Fruit fly (Drosophila melanogaster) whole organism, adult: ENCODE data around the gene CG2533.

Experiments
- CG11617 ChIP-seq: fragments of 200-800 bp; sonication (Bioruptor generic); optimal IDR thresholded peaks from 2 replicates; lab custom pipeline; 2017; ENCODE audit warnings: mild to moderate bottlenecking, missing biosample characterization, missing genetic modification reagents, missing genetic modification characterization
- CG12768 ChIP-seq: fragments of 200-800 bp; sonication (Bioruptor generic); optimal IDR thresholded peaks from 2 replicates; lab custom pipeline; 2017; ENCODE audit warnings: missing biosample characterization, missing genetic modification characterization, mild to moderate bottlenecking, moderate library complexity, missing genetic modification reagents
- CG14711 ChIP-seq: fragments of 200-800 bp; sonication (Bioruptor generic); optimal IDR thresholded peaks from 2 replicates; lab custom pipeline; 2018; ENCODE audit warnings: missing biosample characterization, mild to moderate bottlenecking, missing genetic modification characterization, moderate library complexity
- CG1620 ChIP-seq: fragments of 200-800 bp; sonication (Bioruptor generic); optimal IDR thresholded peaks from 2 replicates; lab custom pipeline; 2016; ENCODE audit warnings: missing biosample characterization, missing genetic modification characterization
- CG33017 ChIP-seq: fragments of 200-800 bp; sonication (Bioruptor generic); optimal IDR thresholded peaks from 2 replicates; lab custom pipeline; 2018; ENCODE audit warnings: missing biosample characterization, mild to moderate bottlenecking, missing genetic modification characterization, moderate library complexity
- CG5204 ChIP-seq: fragments of 200-800 bp; sonication (Bioruptor generic); optimal IDR thresholded peaks from 2 replicates; lab custom pipeline; 2016; ENCODE audit warnings: missing biosample characterization, missing genetic modification characterization
- CG7045 ChIP-seq: fragments of 200-800 bp; sonication (Bioruptor generic); optimal IDR thresholded peaks from 2 replicates; lab custom pipeline; 2017; ENCODE audit warnings: missing biosample characterization, mild to moderate bottlenecking, missing genetic modification characterization
- CG7101 ChIP-seq: fragments of 200-800 bp; sonication (Bioruptor generic); optimal IDR thresholded peaks from 2 replicates; lab custom pipeline; 2018; ENCODE audit warnings: missing biosample characterization, mild to moderate bottlenecking, missing genetic modification characterization, moderate library complexity
- Clk ChIP-seq: fragments of 200-800 bp; sonication (Bioruptor generic); optimal IDR thresholded peaks from 2 replicates; lab custom pipeline; 2017; ENCODE audit warnings: missing biosample characterization, missing genetic modification characterization
- Crg-1 ChIP-seq: fragments of 200-800 bp; sonication (Bioruptor generic); optimal IDR thresholded peaks from 2 replicates; lab custom pipeline; 2016; ENCODE audit warnings: missing biosample characterization, missing genetic modification characterization
- Hr96 ChIP-seq: fragments of 200-800 bp; sonication (Bioruptor generic); optimal IDR thresholded peaks from 2 replicates; lab custom pipeline; 2016; ENCODE audit warnings: missing biosample characterization, missing genetic modification characterization
- Mnt ChIP-seq: fragments of 200-800 bp; sonication (Bioruptor generic); optimal IDR thresholded peaks from 2 replicates; lab custom pipeline; 2016; ENCODE audit warnings: missing biosample characterization, mild to moderate bottlenecking, missing genetic modification characterization
- bab1 ChIP-seq: fragments of 200-800 bp; sonication (Bioruptor generic); optimal IDR thresholded peaks from 3 replicates; lab custom pipeline; 2019; ENCODE audit warnings: missing biosample characterization, mild to moderate bottlenecking, missing genetic modification characterization, moderate library complexity
- cic ChIP-seq: fragments of 200-800 bp; sonication (Bioruptor generic); optimal IDR thresholded peaks from 2 replicates; lab custom pipeline; 2017; ENCODE audit warnings: missing biosample characterization, mild to moderate bottlenecking, missing genetic modification characterization, moderate library complexity
- cnc ChIP-seq, 2 experiments: fragments of >200 bp; optimal IDR thresholded peaks; 2 replicates each; lab custom pipeline; 2017
- kay ChIP-seq: fragments of 200-800 bp; sonication (Bioruptor generic); peaks from one replicate; lab custom pipeline; 2016; ENCODE audit warnings: missing biosample characterization, missing genetic modification characterization, borderline replicate concordance
- ovo ChIP-seq: fragments of 200-800 bp; sonication (Bioruptor generic); optimal IDR thresholded peaks from 2 replicates; lab custom pipeline; 2016; ENCODE audit warnings: missing biosample characterization, missing genetic modification characterization
- pad ChIP-seq: fragments of 200-800 bp; sonication (Bioruptor generic); optimal IDR thresholded peaks from 3 replicates; lab custom pipeline; 2017; ENCODE audit warnings: missing biosample characterization, missing genetic modification characterization, mild to moderate bottlenecking, moderate library complexity, missing genetic modification reagents
- tj ChIP-seq: fragments of 200-800 bp; sonication (Bioruptor generic); optimal IDR thresholded peaks from 3 replicates; lab custom pipeline; 2017; ENCODE audit warnings: missing biosample characterization, mild to moderate bottlenecking, missing genetic modification characterization, moderate library complexity
- toe ChIP-seq: fragments of 200-800 bp; sonication (Bioruptor generic); optimal IDR thresholded peaks from 2 replicates; lab custom pipeline; 2016; ENCODE audit warnings: missing biosample characterization, missing genetic modification characterization

Gene CG2533

DNA sequence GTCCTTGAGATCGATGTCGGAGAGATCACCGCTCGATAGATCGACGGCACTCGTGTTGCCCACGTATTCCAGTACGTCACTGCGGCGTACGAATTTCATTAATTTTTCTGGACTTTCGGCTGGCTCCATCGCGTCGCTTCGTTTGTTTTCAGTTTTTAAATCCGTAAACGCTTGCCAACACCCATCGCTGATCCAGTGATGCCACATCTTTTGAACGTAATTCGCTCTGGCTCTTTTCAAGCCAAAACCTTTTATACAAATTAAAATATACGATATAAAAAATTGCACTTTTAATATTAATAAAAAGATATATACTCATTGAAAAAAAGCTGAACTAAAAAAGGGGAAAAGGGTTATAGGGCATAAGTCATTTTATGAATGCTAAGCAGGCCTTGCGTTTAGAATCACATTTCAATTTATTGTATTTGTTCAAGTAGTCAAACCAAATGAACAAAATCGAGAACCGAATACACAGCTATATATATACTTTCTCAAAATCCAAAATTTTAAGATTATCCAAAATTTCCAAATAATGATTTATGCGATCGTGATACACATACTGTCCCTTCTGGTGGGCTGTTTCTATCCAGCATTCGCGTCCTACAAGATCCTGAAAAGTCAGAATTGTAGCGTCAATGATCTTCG lies 31.6 kb downstream of the CG2533 start, which contains the start of the genes Kmn1 and Reepl1:
Gene Kmn1, minus strand, starts transcription at position 173 of the 645 bp plus-strand sequence.
Gene Reepl1, plus strand, starts transcription at position 438 of the 645 bp plus-strand sequence.
- TF ChIP-seq CG14711 (tag; lab: Kevin White, UChicago) (no peak), Crg-1 (no peak), CG7101 (peak; percentile 46)

DNA sequence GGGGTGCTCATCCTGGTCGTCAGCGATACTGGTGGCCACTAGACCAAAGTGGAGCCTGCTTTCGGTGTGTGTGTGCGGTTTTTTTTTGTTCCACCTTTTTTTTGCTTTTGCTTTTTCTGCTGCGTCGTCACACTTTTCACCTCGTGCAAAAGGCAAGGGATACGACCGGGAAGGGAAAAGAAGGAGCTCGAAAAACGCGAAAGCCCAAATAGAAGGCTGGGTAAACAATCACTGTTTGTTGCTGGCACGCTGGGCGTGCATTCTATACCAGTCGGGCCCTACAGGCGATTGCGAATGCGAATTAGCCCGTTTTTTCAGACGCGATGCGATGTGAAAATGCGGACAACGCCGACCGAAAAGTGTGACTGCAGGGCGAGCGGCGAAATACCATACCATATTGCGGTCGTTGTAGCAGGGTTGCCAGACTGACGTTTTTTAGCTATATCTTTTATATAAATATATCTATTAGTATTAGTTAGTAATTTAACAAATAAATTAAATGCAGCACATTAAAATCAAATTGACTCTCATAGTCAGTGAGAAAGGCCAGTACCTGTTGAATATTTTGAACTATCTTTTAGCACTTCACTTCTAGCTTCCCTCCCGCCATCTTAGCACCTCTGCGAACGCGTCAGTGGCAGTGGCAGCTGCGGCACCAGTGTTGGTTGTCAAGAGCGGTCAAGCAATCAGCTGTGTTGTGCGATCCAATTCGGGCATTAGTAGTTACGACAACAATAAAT lies 33.9 kb downstream of the CG2533 start, which contains the start of the genes Polr2A and CG11699:
Gene Polr2A, minus strand, starts transcription at position 371 of the 740 bp plus-strand sequence.
Gene CG11699, plus strand, starts transcription at position 666 of the 740 bp plus-strand sequence.
- TF ChIP-seq CG5204 (GFP tag; lab: Kevin White, UChicago), result no peak
- TF ChIP-seq Mnt (GFP tag; lab: Kevin White, UChicago), result peak; percentile 85
- TF ChIP-seq CG33017 (tag; lab: Kevin White, UChicago), result no peak
- no peak for TF ChIP-seq cnc (optimal IDR thresholded peaks at IDR 0.05; lab: Kevin White, UChicago)
- TF ChIP-seq cic (GFP tag; lab: Kevin White, UChicago), result peak; percentile 15
- peak; percentile 48 for TF ChIP-seq ovo (GFP tag; lab: Kevin White, UChicago)
- peak; percentile 73 for TF ChIP-seq pad (GFP tag; lab: Kevin White, UChicago)
- peak; percentile 73 for TF ChIP-seq CG7101
- TF ChIP-seq kay (GFP tag; lab: Kevin White, UChicago), result no peak
- TF ChIP-seq CG14711 (tag; lab: Kevin White, UChicago), result peak; percentile 73
- TF ChIP-seq tj (GFP tag; lab: Kevin White, UChicago), result peak; percentile 95
- TF ChIP-seq CG11617 (GFP tag; lab: Kevin White, UChicago), result peak; percentile 66
- peak; percentile 50 for TF ChIP-seq CG1620 (GFP tag; lab: Kevin White, UChicago)
- TF ChIP-seq Crg-1, result peak; percentile 71
- no peak for TF ChIP-seq Hr96 (GFP tag; lab: Kevin White, UChicago)
- TF ChIP-seq toe (GFP tag; lab: Kevin White, UChicago), result peak; percentile 7
- TF ChIP-seq CG12768 (GFP tag; lab: Kevin White, UChicago), result no peak
- TF ChIP-seq Clk (GFP tag; lab: Kevin White, UChicago), result peak; percentile 33
- no peak for TF ChIP-seq CG7045 (GFP tag; lab: Kevin White, UChicago)
- TF ChIP-seq bab1 (GFP tag; lab: Kevin White, UChicago), result peak; percentile 78

DNA sequence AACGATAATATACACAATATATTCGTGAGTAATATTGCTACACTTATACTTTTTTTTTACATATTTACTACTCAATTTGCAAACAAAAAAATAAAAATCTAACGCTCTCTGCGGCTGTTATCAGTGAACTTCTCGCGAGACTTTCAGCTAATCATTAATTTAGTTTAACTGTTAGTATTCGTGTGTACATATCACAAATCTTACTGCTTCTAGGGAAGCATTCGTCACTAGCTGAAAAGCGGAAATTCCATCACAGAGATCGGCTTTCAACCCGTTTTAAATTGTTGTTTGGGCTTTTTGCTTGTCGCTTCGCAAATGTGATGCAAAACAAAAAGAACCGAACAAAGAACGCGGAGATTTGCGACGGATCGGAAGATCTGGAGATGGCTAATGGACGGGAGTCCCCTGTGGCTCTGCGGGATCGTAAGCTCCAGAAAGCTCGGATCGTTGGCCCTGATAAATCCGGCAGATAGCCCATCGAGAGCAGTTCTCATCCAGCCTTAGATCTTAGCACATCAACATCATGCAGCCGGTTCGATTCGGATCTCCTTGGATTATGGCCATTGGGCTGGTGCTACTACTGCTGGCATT lies 42.4 kb downstream of the CG2533 start, which contains the start of gene PGRP-SA:
Gene PGRP-SA, plus strand, starts transcription at position 194 of the 591 bp plus-strand sequence.
- TF ChIP-seq CG7101 (peak; percentile 5), Crg-1 (no peak), toe (GFP tag; lab: Kevin White, UChicago) (no peak), pad (GFP tag; lab: Kevin White, UChicago) (no peak), CG7045 (GFP tag; lab: Kevin White, UChicago) (no peak), cic (GFP tag; lab: Kevin White, UChicago) (peak; percentile 79), CG12768 (GFP tag; lab: Kevin White, UChicago) (peak; percentile 9), Mnt (GFP tag; lab: Kevin White, UChicago) (no peak), CG33017 (tag; lab: Kevin White, UChicago) (no peak), Hr96 (GFP tag; lab: Kevin White, UChicago) (no peak), bab1 (GFP tag; lab: Kevin White, UChicago) (peak; percentile 38)

dm6 chrX:11559728-11560724 lies 44.0 kb downstream of the CG2533 start:
- TF ChIP-seq CG14711 (tag; lab: Kevin White, UChicago) (peak; percentile 85), CG5204 (GFP tag; lab: Kevin White, UChicago) (no peak), CG7045 (GFP tag; lab: Kevin White, UChicago) (peak; percentile 88), toe (GFP tag; lab: Kevin White, UChicago) (peak; percentile 75), cic (GFP tag; lab: Kevin White, UChicago) (peak; percentile 80), tj (GFP tag; lab: Kevin White, UChicago) (peak; percentile 88), pad (GFP tag; lab: Kevin White, UChicago) (peak; percentile 89), Hr96 (GFP tag; lab: Kevin White, UChicago) (no peak), ovo (GFP tag; lab: Kevin White, UChicago) (peak; percentile 82), CG12768 (GFP tag; lab: Kevin White, UChicago) (peak; percentile 91), CG7101 (peak; percentile 96), CG33017 (tag; lab: Kevin White, UChicago) (peak; percentile 91), bab1 (GFP tag; lab: Kevin White, UChicago) (peak; percentile 95), Mnt (GFP tag; lab: Kevin White, UChicago) (peak; percentile 66), CG11617 (GFP tag; lab: Kevin White, UChicago) (peak; percentile 99), CG1620 (GFP tag; lab: Kevin White, UChicago) (peak; percentile 74), Crg-1 (peak; percentile 87), kay (GFP tag; lab: Kevin White, UChicago) (peak; percentile 95), cnc (optimal IDR thresholded peaks at IDR 0.05; lab: Kevin White, UChicago) (no peak), Clk (GFP tag; lab: Kevin White, UChicago) (peak; percentile 79)
